Fruit fly (Drosophila melanogaster) whole organism, pupa: Measurements from ENCODE around the gene CG3198.

ENCODE experiments used
- CG10348 ChIP-seq: fragments of 200-800 bp; sonication (Bioruptor generic); IDR thresholded peaks from 2 replicates; pipeline ENCODE4 v1.3.6; 2022; ENCODE audit warnings: missing biosample characterization, missing genetic modification characterization
- CG12605 ChIP-seq: fragments of 200-800 bp; sonication (Bioruptor generic); IDR thresholded peaks from 2 replicates; pipeline ENCODE4 v1.3.6; 2022; ENCODE audit warnings: missing biosample characterization, missing genetic modification characterization
- CG13204 ChIP-seq: fragments of 200-800 bp; sonication (Bioruptor generic); optimal IDR thresholded peaks from 2 replicates; lab custom pipeline; 2018; ENCODE audit warnings: missing biosample characterization, mild to moderate bottlenecking, missing genetic modification characterization, moderate library complexity
- CG14655 ChIP-seq: fragments of 200-800 bp; sonication (Bioruptor generic); optimal IDR thresholded peaks from 3 replicates; lab custom pipeline; 2017; ENCODE audit warnings: mild to moderate bottlenecking, missing biosample characterization, missing genetic modification reagents, missing genetic modification characterization
- CG15710 ChIP-seq: fragments of 200-800 bp; sonication (Bioruptor generic); optimal IDR thresholded peaks from 2 replicates; lab custom pipeline; 2018; ENCODE audit warnings: missing biosample characterization, mild to moderate bottlenecking, missing genetic modification characterization, moderate library complexity
- CG17806 ChIP-seq: fragments of 200-800 bp; sonication (Bioruptor generic); optimal IDR thresholded peaks from 2 replicates; lab custom pipeline; 2018; ENCODE audit warnings: missing biosample characterization, mild to moderate bottlenecking, missing genetic modification characterization, moderate library complexity
- CG32121 ChIP-seq: fragments of 200-800 bp; sonication (Bioruptor generic); IDR thresholded peaks from 2 replicates; pipeline ENCODE4 v1.3.6; 2022; ENCODE audit warnings: missing biosample characterization, missing genetic modification characterization
- CG34367 ChIP-seq: fragments of 200-800 bp; sonication (Bioruptor generic); optimal IDR thresholded peaks from 2 replicates; lab custom pipeline; 2018; ENCODE audit warnings: missing biosample characterization, mild to moderate bottlenecking, missing genetic modification characterization
- CG4496 ChIP-seq: fragments of 200-800 bp; sonication (Bioruptor generic); IDR thresholded peaks from 3 replicates; pipeline ENCODE4 v1.3.6; 2022; ENCODE audit warnings: missing biosample characterization, missing genetic modification characterization
- CG8159 ChIP-seq: fragments of 200-800 bp; sonication (Bioruptor generic); optimal IDR thresholded peaks from 3 replicates; lab custom pipeline; 2018; ENCODE audit warnings: missing biosample characterization, mild to moderate bottlenecking, missing genetic modification characterization, moderate library complexity
- CG8301 ChIP-seq: fragments of 200-800 bp; sonication (Bioruptor generic); optimal IDR thresholded peaks from 2 replicates; lab custom pipeline; 2018; ENCODE audit warnings: missing biosample characterization, mild to moderate bottlenecking, missing genetic modification characterization
- CG9948 ChIP-seq: fragments of 200-800 bp; sonication (Bioruptor generic); optimal IDR thresholded peaks from 2 replicates; lab custom pipeline; 2018; ENCODE audit warnings: missing biosample characterization, mild to moderate bottlenecking, missing genetic modification characterization, moderate library complexity
- D1 ChIP-seq: fragments of 200-800 bp; sonication (Bioruptor generic); optimal IDR thresholded peaks from 2 replicates; lab custom pipeline; 2018; ENCODE audit warnings: missing biosample characterization, mild to moderate bottlenecking, missing genetic modification characterization, moderate library complexity
- EcR ChIP-seq: fragments of 200-800 bp; sonication (Bioruptor generic); optimal IDR thresholded peaks from 3 replicates; lab custom pipeline; 2019; ENCODE audit warnings: missing biosample characterization, missing genetic modification characterization, mild to moderate bottlenecking, moderate library complexity, missing genetic modification reagents
- Ets98B ChIP-seq: fragments of 200-800 bp; sonication (Bioruptor generic); IDR thresholded peaks from 2 replicates; pipeline ENCODE4 v1.3.6; 2022; ENCODE audit warnings: missing biosample characterization, missing genetic modification characterization
- Pif1A ChIP-seq: fragments of 200-800 bp; sonication (Bioruptor generic); optimal IDR thresholded peaks from 3 replicates; lab custom pipeline; 2016; ENCODE audit warnings: missing biosample characterization, missing genetic modification characterization
- Pif1B ChIP-seq: fragments of 200-800 bp; sonication (Bioruptor generic); optimal IDR thresholded peaks from 3 replicates; lab custom pipeline; 2016; ENCODE audit warnings: missing biosample characterization, missing genetic modification characterization
- Snoo ChIP-seq: fragments of 200-800 bp; sonication (Bioruptor generic); optimal IDR thresholded peaks from 3 replicates; lab custom pipeline; 2017; ENCODE audit warnings: missing biosample characterization, mild to moderate bottlenecking, missing genetic modification characterization, inconsistent platforms
- fd96Ca ChIP-seq: fragments of 200-800 bp; sonication (Bioruptor generic); IDR thresholded peaks from 3 replicates; pipeline ENCODE4 v1.3.6; 2022; ENCODE audit warnings: missing biosample characterization, missing genetic modification characterization
- gl ChIP-seq: fragments of 200-800 bp; sonication (Bioruptor generic); optimal IDR thresholded peaks from 2 replicates; lab custom pipeline; 2018; ENCODE audit warnings: missing biosample characterization, mild to moderate bottlenecking, missing genetic modification characterization
- rn ChIP-seq: fragments of 200-800 bp; sonication (Bioruptor generic); IDR thresholded peaks from 2 replicates; pipeline ENCODE4 v1.3.6; 2022; ENCODE audit warnings: missing biosample characterization, missing genetic modification characterization

The CG3198 gene

dm6 chrX:6638123-6638522 is 35.6 kb downstream of the CG3198 start:
- TF ChIP-seq gl (tag; lab: Kevin White, UChicago) (no peak), rn (GFP tag; lab: Robert Waterston, UW) (no peak), EcR (GFP tag; lab: Kevin White, UChicago) (no peak), Pif1A (GFP tag; lab: Kevin White, UChicago) (no peak), CG14655 (GFP tag; lab: Kevin White, UChicago) (no peak), CG34367 (no peak), CG10348 (GFP tag; lab: Robert Waterston, UW) (no peak), CG17806 (tag; lab: Kevin White, UChicago) (no peak), CG8159 (tag; lab: Kevin White, UChicago) (no peak), D1 (tag; lab: Kevin White, UChicago) (no peak), CG8301 (tag; lab: Kevin White, UChicago) (no peak), CG13204 (GFP tag; lab: Kevin White, UChicago) (no peak), Ets98B (GFP tag; lab: Robert Waterston, UW) (no peak), CG12605 (GFP tag; lab: Robert Waterston, UW) (no peak), CG15710 (tag; lab: Kevin White, UChicago) (no peak)

- TF ChIP-seq CG14655 (GFP tag; lab: Kevin White, UChicago): no peak
- TF ChIP-seq CG13204 (GFP tag; lab: Kevin White, UChicago): no peak
- TF ChIP-seq gl (tag; lab: Kevin White, UChicago): no peak
- TF ChIP-seq CG17806 (tag; lab: Kevin White, UChicago): no peak
- no peak for TF ChIP-seq D1 (tag; lab: Kevin White, UChicago)
- TF ChIP-seq Pif1A (GFP tag; lab: Kevin White, UChicago): no peak
These were observed 40.1 kb downstream of the CG3198 start, which contains the start of gene CG14443 for dm6 chrX:6633659-6634058. CG14443 (plus strand) TSS chrX:6633959.

- TF ChIP-seq rn (GFP tag; lab: Robert Waterston, UW) (no peak; the same call in 1 of the 2 replicates), EcR (GFP tag; lab: Kevin White, UChicago) (no peak), CG32121 (GFP tag; lab: Robert Waterston, UW) (peak; percentile 48; the same call in 1 of the 2 replicates), CG15710 (tag; lab: Kevin White, UChicago) (peak; percentile 26), D1 (tag; lab: Kevin White, UChicago) (no peak), CG10348 (GFP tag; lab: Robert Waterston, UW) (no peak), CG13204 (GFP tag; lab: Kevin White, UChicago) (peak; percentile 46), CG12605 (GFP tag; lab: Robert Waterston, UW) (peak; percentile 88), CG4496 (GFP tag; lab: Robert Waterston, UW) (peak; percentile 79), Pif1B (GFP tag; lab: Kevin White, UChicago) (peak; percentile 55), CG8301 (tag; lab: Kevin White, UChicago) (peak; percentile 33), CG9948 (tag; lab: Kevin White, UChicago) (peak; percentile 14), CG34367 (peak; percentile 24), gl (tag; lab: Kevin White, UChicago) (peak; percentile 73), CG17806 (tag; lab: Kevin White, UChicago) (peak; percentile 16), CG14655 (GFP tag; lab: Kevin White, UChicago) (peak; percentile 67), CG8159 (tag; lab: Kevin White, UChicago) (peak; percentile 32), Pif1A (GFP tag; lab: Kevin White, UChicago) (peak; percentile 78), Snoo (tag; lab: Kevin White, UChicago) (no peak), fd96Ca (GFP tag; lab: Robert Waterston, UW) (peak; percentile 78), Ets98B (GFP tag; lab: Robert Waterston, UW) (peak; percentile 57)
These were observed 41.9 kb downstream of the CG3198 start for dm6 chrX:6631885-6632284.

dm6 chrX:6624977-6625591 is 48.7 kb downstream of the CG3198 start:
- TF ChIP-seq CG10348 (GFP tag; lab: Robert Waterston, UW) (no peak), CG34367 (no peak), CG32121 (GFP tag; lab: Robert Waterston, UW) (no peak), CG8301 (tag; lab: Kevin White, UChicago) (peak; percentile 5), Snoo (tag; lab: Kevin White, UChicago) (no peak), CG4496 (GFP tag; lab: Robert Waterston, UW) (no peak), Pif1B (GFP tag; lab: Kevin White, UChicago) (no peak), CG9948 (tag; lab: Kevin White, UChicago) (peak; percentile 27), CG13204 (GFP tag; lab: Kevin White, UChicago) (no peak), CG15710 (tag; lab: Kevin White, UChicago) (no peak), D1 (tag; lab: Kevin White, UChicago) (no peak), CG8159 (tag; lab: Kevin White, UChicago) (no peak), Pif1A (GFP tag; lab: Kevin White, UChicago) (no peak), rn (GFP tag; lab: Robert Waterston, UW) (no peak), CG12605 (GFP tag; lab: Robert Waterston, UW) (no peak), fd96Ca (GFP tag; lab: Robert Waterston, UW) (no peak), CG14655 (GFP tag; lab: Kevin White, UChicago) (peak; percentile 28), EcR (GFP tag; lab: Kevin White, UChicago) (no peak), Ets98B (GFP tag; lab: Robert Waterston, UW) (no peak), gl (tag; lab: Kevin White, UChicago) (no peak), CG17806 (tag; lab: Kevin White, UChicago) (peak; percentile 27)
